Fruit fly (Drosophila melanogaster): Measurements from ENCODE around the gene CG8837.
A peak's percentile ranks its signal among the peaks of the same experiment; 100 is the strongest.

CG8837 gene

dm6 chr2L:3338566-3339215 lies 18.6 kb downstream of the CG8837 start (continued):
- peak; percentile 94 for TF ChIP-seq Hr4 (GFP tag; optimal IDR thresholded peaks at IDR 0.05)
- TF ChIP-seq cyc (GFP tag; optimal IDR thresholded peaks at IDR 0.05): peak; percentile 82
- TF ChIP-seq Blimp-1 (GFP tag; optimal IDR thresholded peaks at IDR 0.05): no peak
- TF ChIP-seq Hr38 (GFP tag; optimal IDR thresholded peaks at IDR 0.05): peak; percentile 43
- peak; percentile 19 for TF ChIP-seq fd85E (GFP tag; optimal IDR thresholded peaks at IDR 0.05)
- TF ChIP-seq CG34406 (GFP tag; optimal IDR thresholded peaks at IDR 0.05): peak; percentile 77
- TF ChIP-seq Sox15 (GFP tag; optimal IDR thresholded peaks at IDR 0.05): peak; percentile 64
- TF ChIP-seq acj6 (GFP tag; optimal IDR thresholded peaks at IDR 0.05): peak; percentile 88
- TF ChIP-seq CG8119 (GFP tag; IDR thresholded peaks at IDR 0.05): peak; percentile 91
- TF ChIP-seq CG6163 (GFP tag; IDR thresholded peaks at IDR 0.05): peak; percentile 89
- peak; percentile 78 for TF ChIP-seq CG11762 (GFP tag; optimal IDR thresholded peaks at IDR 0.05; ENCODE audit: insufficient read depth)
- peak; percentile 64 for TF ChIP-seq CG9139 (GFP tag; optimal IDR thresholded peaks at IDR 0.05)
- TF ChIP-seq CG8632 (GFP tag; optimal IDR thresholded peaks at IDR 0.05): peak; percentile 48
- peak; percentile 43 for TF ChIP-seq dsx (GFP tag; optimal IDR thresholded peaks at IDR 0.05; ENCODE audit: poor library complexity, severe bottlenecking)
- peak; percentile 62 for TF ChIP-seq CG16779 (tag; optimal IDR thresholded peaks at IDR 0.05)
- peak; percentile 89 for TF ChIP-seq Lpt (GFP tag; optimal IDR thresholded peaks at IDR 0.05)
- peak; percentile 91 for TF ChIP-seq OdsH (GFP tag; optimal IDR thresholded peaks at IDR 0.05)
- peak; percentile 54 to 71 for TF ChIP-seq ss (GFP tag; optimal IDR thresholded peaks at IDR 0.05)
- TF ChIP-seq CG3919 (GFP tag; optimal IDR thresholded peaks at IDR 0.05): peak; percentile 88
- peak; percentile 68 for TF ChIP-seq CG11294 (GFP tag; IDR thresholded peaks at IDR 0.05)
- TF ChIP-seq Sox102F (GFP tag; optimal IDR thresholded peaks at IDR 0.05): peak; percentile 76
- TF ChIP-seq fd59A (GFP tag; optimal IDR thresholded peaks at IDR 0.05): peak; percentile 68
- TF ChIP-seq Eip93F (GFP tag; optimal IDR thresholded peaks at IDR 0.05): peak; percentile 81
- peak; percentile 84 for TF ChIP-seq CG31627 (GFP tag; optimal IDR thresholded peaks at IDR 0.05)
- TF ChIP-seq Hr39 (GFP tag; optimal IDR thresholded peaks at IDR 0.05): peak; percentile 85
- TF ChIP-seq CG7368 (GFP tag; optimal IDR thresholded peaks at IDR 0.05): peak; percentile 86
- peak; percentile 92 for TF ChIP-seq CG15336 (GFP tag; IDR thresholded peaks at IDR 0.05)
- peak; percentile 89 for TF ChIP-seq pdm3 (GFP tag; optimal IDR thresholded peaks at IDR 0.05)
- TF ChIP-seq Eip75B (GFP tag; optimal IDR thresholded peaks at IDR 0.05): peak; percentile 86
- no peak for TF ChIP-seq CG1621 (tag; optimal IDR thresholded peaks at IDR 0.05)
- peak; percentile 66 to 79 for TF ChIP-seq salr (GFP tag; optimal IDR thresholded peaks at IDR 0.05)
- peak; percentile 84 for TF ChIP-seq CG6792 (GFP tag; optimal IDR thresholded peaks at IDR 0.05)
- TF ChIP-seq spab (GFP tag; optimal IDR thresholded peaks at IDR 0.05): peak; percentile 66
- TF ChIP-seq svp (GFP tag): peak; percentile 88
- TF ChIP-seq Smox (GFP tag; optimal IDR thresholded peaks at IDR 0.05): peak; percentile 75
- peak; percentile 89 for TF ChIP-seq eg (GFP tag; IDR thresholded peaks at IDR 0.05)
- TF ChIP-seq CG6276 (GFP tag; optimal IDR thresholded peaks at IDR 0.05): peak; percentile 91
- TF ChIP-seq Ets21C (GFP tag; optimal IDR thresholded peaks at IDR 0.05): peak; percentile 71
- TF ChIP-seq CG3032 (tag; optimal IDR thresholded peaks at IDR 0.05): peak; percentile 72
- peak; percentile 86 for TF ChIP-seq net (GFP tag; optimal IDR thresholded peaks at IDR 0.05)

- TF ChIP-seq Gug (GFP tag; IDR thresholded peaks at IDR 0.05): peak; percentile 37; the same call in 1 of the 2 replicates
- no peak for TF ChIP-seq Eip93F (GFP tag; optimal IDR thresholded peaks at IDR 0.05)
- peak; percentile 9 for TF ChIP-seq CG6808 (GFP tag; optimal IDR thresholded peaks at IDR 0.05)
- no peak for TF ChIP-seq net (GFP tag; optimal IDR thresholded peaks at IDR 0.05)
- TF ChIP-seq CG6276 (GFP tag; optimal IDR thresholded peaks at IDR 0.05): no peak
- TF ChIP-seq Blimp-1 (GFP tag; optimal IDR thresholded peaks at IDR 0.05): peak; percentile 56
- peak; percentile 26 for TF ChIP-seq CG6854 (GFP tag; optimal IDR thresholded peaks at IDR 0.05)
- no peak for TF ChIP-seq Hr38 (GFP tag; optimal IDR thresholded peaks at IDR 0.05)
- TF ChIP-seq CG15336 (GFP tag; IDR thresholded peaks at IDR 0.05): 0 out of 2 replicates have a peak, but pooled peaks have one; percentile 7
- peak; percentile 87 for TF ChIP-seq fkh (GFP tag; optimal IDR thresholded peaks at IDR 0.05)
- no peak for TF ChIP-seq Met (GFP tag; optimal IDR thresholded peaks at IDR 0.05)
- TF ChIP-seq Ets21C (GFP tag; optimal IDR thresholded peaks at IDR 0.05): no peak
- peak; percentile 77 for TF ChIP-seq dsx (GFP tag; optimal IDR thresholded peaks at IDR 0.05; ENCODE audit: poor library complexity, severe bottlenecking)
- peak in 1 of 2 experiments; percentile 84 for TF ChIP-seq ss (GFP tag; optimal IDR thresholded peaks at IDR 0.05)
- no peak for TF ChIP-seq topi (GFP tag; optimal IDR thresholded peaks at IDR 0.05)
- no peak for TF ChIP-seq CG32006 (GFP tag; optimal IDR thresholded peaks at IDR 0.05)
- peak; percentile 57 for TF ChIP-seq Sox14 (GFP tag; optimal IDR thresholded peaks at IDR 0.05)
- no peak for TF ChIP-seq CG8319 (GFP tag; optimal IDR thresholded peaks at IDR 0.05)
- TF ChIP-seq esn (GFP tag; optimal IDR thresholded peaks at IDR 0.05): no peak
- TF ChIP-seq Lpt (GFP tag; optimal IDR thresholded peaks at IDR 0.05): peak; percentile 49
- TF ChIP-seq eg (GFP tag; IDR thresholded peaks at IDR 0.05): peak; percentile 42; the same call in 1 of the 3 replicates
Measured at dm6 chr2L:3339420-3339819, 19.4 kb downstream of the CG8837 start.

Measured in whole organism, prepupa.